Worm (Caenorhabditis elegans) whole organism, L4 larva: ENCODE data around the gene F38E1.6.

ENCODE experiments used
- ceh-28 ChIP-seq: fragments of 150-350 bp; optimal IDR thresholded peaks from 2 replicates; lab custom pipeline; 2014; ENCODE audit warnings: missing biosample characterization, missing genetic modification reagents, missing genetic modification characterization
- ceh-82 ChIP-seq: sonication (generic microtip); optimal IDR thresholded peaks from 2 replicates; lab custom pipeline; 2017; ENCODE audit warnings: missing biosample characterization, missing genetic modification characterization
- hlh-30 ChIP-seq: sonication (generic microtip); optimal IDR thresholded peaks from 2 replicates; lab custom pipeline; 2017; ENCODE audit warnings: antibody characterized with exemption, mild to moderate bottlenecking, missing genetic modification characterization, missing compliant biosample characterization; ENCODE audit not compliant: insufficient read depth
- nhr-11 ChIP-seq: fragments of 150-350 bp; optimal IDR thresholded peaks from 2 replicates; lab custom pipeline; 2014; ENCODE audit warnings: missing biosample characterization, missing genetic modification characterization
- spr-3 ChIP-seq: fragments of 200-800 bp; sonication (Bioruptor generic); optimal IDR thresholded peaks from 2 replicates; lab custom pipeline; 2018; ENCODE audit warnings: mild to moderate bottlenecking, missing genetic modification characterization, missing compliant biosample characterization

DNA sequence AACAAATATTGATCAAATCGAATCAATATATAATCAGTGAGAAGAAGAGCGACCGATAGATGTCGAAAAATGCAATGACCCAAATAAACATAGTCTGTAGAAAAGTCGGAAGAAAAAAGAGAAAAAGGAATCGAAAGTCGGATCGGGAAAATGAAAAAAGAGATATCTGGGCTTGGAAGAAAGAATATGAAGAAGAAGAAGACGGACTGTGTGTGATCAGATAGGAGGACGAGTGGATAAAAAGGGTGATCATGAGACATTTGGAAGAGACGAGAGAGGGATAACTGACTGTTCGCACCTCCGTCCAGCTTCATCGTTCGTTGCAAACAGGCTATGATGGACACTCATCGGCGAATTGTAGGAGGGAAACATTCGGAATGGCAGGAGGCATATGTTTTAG lies 49.7 kb downstream of the F38E1.6 start:
- no peak for TF ChIP-seq ceh-82
- no peak for TF ChIP-seq ceh-28 (tag; lab: Kevin White, UChicago)
- TF ChIP-seq spr-3 (GFP tag; lab: Kevin White, UChicago), result no peak
- TF ChIP-seq hlh-30 (tag; lab: Kevin White, UChicago), result peak; percentile 37
- TF ChIP-seq nhr-11 (tag; lab: Kevin White, UChicago), result no peak
